Worm (Caenorhabditis elegans) whole organism, L2 larva: ENCODE results near the gene mam-5.

Experiments
- Y55F3AM.14 ChIP-seq: fragments of 200-800 bp; sonication (Bioruptor generic); optimal IDR thresholded peaks from 2 replicates; lab custom pipeline; 2018; ENCODE audit warnings: mild to moderate bottlenecking, missing genetic modification characterization, missing compliant biosample characterization
- ZK546.5 ChIP-seq: sonication (generic microtip); optimal IDR thresholded peaks from 2 replicates; lab custom pipeline; 2017; ENCODE audit warnings: missing biosample characterization, missing genetic modification characterization
- alr-1 ChIP-seq: fragments of 150-350 bp; optimal IDR thresholded peaks from 2 replicates; lab custom pipeline; 2014; ENCODE audit warnings: missing biosample characterization, missing genetic modification characterization
- aly-2 ChIP-seq: fragments of 150-350 bp; optimal IDR thresholded peaks from 2 replicates; lab custom pipeline; 2014; ENCODE audit warnings: missing biosample characterization, missing genetic modification characterization
- blmp-1 ChIP-seq: sonication (generic microtip); optimal IDR thresholded peaks from 2 replicates; lab custom pipeline; 2017; ENCODE audit warnings: missing genetic modification characterization, mild to moderate bottlenecking, missing compliant biosample characterization, antibody characterized with exemption, moderate library complexity; ENCODE audit not compliant: insufficient read depth
- dmd-4 ChIP-seq: sonication (generic microtip); optimal IDR thresholded peaks from 2 replicates; lab custom pipeline; 2017; ENCODE audit warnings: missing biosample characterization, missing genetic modification characterization
- egl-27 ChIP-seq: sonication (generic microtip); optimal IDR thresholded peaks from 3 replicates; lab custom pipeline; 2017; ENCODE audit warnings: missing biosample characterization, missing genetic modification reagents, missing genetic modification characterization
- elt-1 ChIP-seq: fragments of 150-350 bp; optimal IDR thresholded peaks from 2 replicates; lab custom pipeline; 2014; ENCODE audit warnings: missing biosample characterization, missing genetic modification characterization
- elt-3 ChIP-seq: sonication (generic microtip); optimal IDR thresholded peaks from 2 replicates; lab custom pipeline; 2017; ENCODE audit warnings: missing biosample characterization, missing genetic modification characterization
- fos-1 ChIP-seq: fragments of 150-350 bp; optimal IDR thresholded peaks from 2 replicates; lab custom pipeline; 2014; ENCODE audit warnings: missing biosample characterization, missing genetic modification characterization
- lin-11 ChIP-seq: fragments of 150-350 bp; sonication (generic microtip); optimal IDR thresholded peaks from 2 replicates; lab custom pipeline; 2014; ENCODE audit warnings: missing biosample characterization, missing genetic modification characterization, inconsistent platforms, mixed read lengths
- lin-13 ChIP-seq: fragments of 150-350 bp; optimal IDR thresholded peaks from 2 replicates; lab custom pipeline; 2014; ENCODE audit warnings: missing biosample characterization, missing genetic modification reagents, missing genetic modification characterization
- lsy-2 ChIP-seq, 2 experiments: fragments of 150-350 bp in 1 of 2; sonication (generic microtip) in 1 of 2; optimal IDR thresholded peaks; 2 replicates each; lab custom pipeline; 2014 to 2017; ENCODE audit warnings: missing biosample characterization in 2 of 2, missing genetic modification characterization in 2 of 2
- mab-5 ChIP-seq: fragments of 150-350 bp; optimal IDR thresholded peaks from 2 replicates; lab custom pipeline; 2014; ENCODE audit warnings: missing biosample characterization, missing genetic modification characterization
- mbf-1 ChIP-seq: sonication (generic microtip); optimal IDR thresholded peaks from 2 replicates; lab custom pipeline; 2017; ENCODE audit warnings: missing biosample characterization, missing genetic modification characterization
- nhr-10 ChIP-seq: sonication (generic microtip); optimal IDR thresholded peaks from 2 replicates; lab custom pipeline; 2017; ENCODE audit warnings: missing biosample characterization, missing genetic modification characterization
- nhr-11 ChIP-seq: fragments of 150-350 bp; optimal IDR thresholded peaks from 2 replicates; lab custom pipeline; 2014; ENCODE audit warnings: missing biosample characterization, missing genetic modification characterization
- nhr-12 ChIP-seq: fragments of 150-350 bp; optimal IDR thresholded peaks from 2 replicates; lab custom pipeline; 2014; ENCODE audit warnings: missing biosample characterization, missing genetic modification characterization
- nhr-129 ChIP-seq: fragments of 150-350 bp; optimal IDR thresholded peaks from 2 replicates; lab custom pipeline; 2014; ENCODE audit warnings: missing biosample characterization, missing genetic modification characterization
- nhr-21 ChIP-seq: fragments of 150-350 bp; optimal IDR thresholded peaks from 2 replicates; lab custom pipeline; 2014; ENCODE audit warnings: missing biosample characterization, missing genetic modification characterization
- nhr-23 ChIP-seq: fragments of 150-350 bp; optimal IDR thresholded peaks from 2 replicates; lab custom pipeline; 2014; ENCODE audit warnings: missing biosample characterization, missing genetic modification reagents, missing genetic modification characterization
- nhr-237 ChIP-seq: fragments of 150-350 bp; optimal IDR thresholded peaks from 2 replicates; lab custom pipeline; 2014; ENCODE audit warnings: missing biosample characterization, missing genetic modification characterization
- nhr-6 ChIP-seq: fragments of 150-350 bp; optimal IDR thresholded peaks from 2 replicates; lab custom pipeline; 2014; ENCODE audit warnings: missing biosample characterization, missing genetic modification characterization
- nhr-77 ChIP-seq: fragments of 150-350 bp; optimal IDR thresholded peaks from 2 replicates; lab custom pipeline; 2014; ENCODE audit warnings: missing biosample characterization, missing genetic modification characterization
- sem-4 ChIP-seq: fragments of 150-350 bp; optimal IDR thresholded peaks from 2 replicates; lab custom pipeline; 2014; ENCODE audit warnings: missing biosample characterization, missing genetic modification reagents, missing genetic modification characterization
- skn-1 ChIP-seq: sonication (generic microtip); optimal IDR thresholded peaks from 2 replicates; lab custom pipeline; 2017; ENCODE audit warnings: missing biosample characterization, missing genetic modification characterization
- sma-3 ChIP-seq: sonication (generic microtip); optimal IDR thresholded peaks from 2 replicates; lab custom pipeline; 2016; ENCODE audit warnings: missing genetic modification reagents, missing genetic modification characterization, missing compliant biosample characterization
- sma-9 ChIP-seq, 2 experiments: fragments of 150-350 bp in 1 of 2; sonication (generic microtip) in 1 of 2; optimal IDR thresholded peaks; 2 replicates each; lab custom pipeline; 2014 to 2016; ENCODE audit warnings: missing genetic modification characterization in 2 of 2, mild to moderate bottlenecking in 1 of 2, missing biosample characterization in 1 of 2, missing compliant biosample characterization in 1 of 2, missing genetic modification reagents in 1 of 2, moderate library complexity in 1 of 2
- unc-39 ChIP-seq: fragments of 150-350 bp; optimal IDR thresholded peaks from 2 replicates; lab custom pipeline; 2014; ENCODE audit warnings: missing biosample characterization, missing genetic modification characterization
- unc-55 ChIP-seq: fragments of 150-350 bp; sonication (generic microtip); optimal IDR thresholded peaks from 3 replicates; lab custom pipeline; 2014; ENCODE audit warnings: missing biosample characterization, missing genetic modification reagents, missing genetic modification characterization
- unc-62 ChIP-seq: fragments of 150-350 bp; optimal IDR thresholded peaks from 2 replicates; lab custom pipeline; 2014; ENCODE audit warnings: missing biosample characterization, missing genetic modification reagents, missing genetic modification characterization
- zag-1 ChIP-seq: fragments of 150-350 bp; optimal IDR thresholded peaks from 2 replicates; lab custom pipeline; 2014; ENCODE audit warnings: missing biosample characterization, missing genetic modification characterization
- ztf-1 ChIP-seq: fragments of 200-800 bp; sonication (Bioruptor generic); conservative IDR thresholded peaks from 2 replicates; pipeline ENCODE4 v1.3.6; 2022; ENCODE audit warnings: missing genetic modification characterization, missing compliant biosample characterization
- ztf-11 ChIP-seq: sonication (generic microtip); optimal IDR thresholded peaks from 2 replicates; lab custom pipeline; 2017; ENCODE audit warnings: missing biosample characterization, missing genetic modification characterization

mam-5 gene

DNA sequence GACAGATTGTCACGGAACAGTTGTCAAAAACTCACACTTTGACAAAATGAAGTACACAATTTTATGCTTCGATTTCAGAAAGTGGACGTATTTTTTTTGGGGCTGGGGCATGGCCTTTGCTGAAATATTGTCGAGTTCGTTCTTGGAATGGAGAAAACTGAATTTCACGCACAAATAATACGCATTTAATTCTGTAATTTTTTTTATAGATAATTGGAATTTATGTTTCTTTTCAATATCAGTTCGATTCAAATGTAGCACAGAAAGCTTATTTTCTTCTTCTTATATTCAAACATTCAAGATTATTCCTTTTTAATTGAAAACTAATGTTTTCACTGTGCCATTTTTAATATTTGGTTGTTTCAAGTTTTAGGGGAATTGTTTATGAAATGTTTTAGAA lies 7.9 kb downstream of the mam-5 start, which contains the start of gene T07C12.10:
T07C12.10 (minus strand) TSS at position 101 of the 400 bp plus-strand sequence.
- TF ChIP-seq alr-1 (tag; lab: Kevin White, UChicago) (no peak), blmp-1 (tag; lab: Kevin White, UChicago) (no peak), ZK546.5 (tag; lab: Kevin White, UChicago) (no peak), lin-11 (tag; lab: Kevin White, UChicago) (no peak), mab-5 (no peak), dmd-4 (tag; lab: Kevin White, UChicago) (no peak), ztf-11 (tag; lab: Kevin White, UChicago) (no peak), nhr-237 (no peak), unc-39 (tag; lab: Kevin White, UChicago) (no peak)

DNA sequence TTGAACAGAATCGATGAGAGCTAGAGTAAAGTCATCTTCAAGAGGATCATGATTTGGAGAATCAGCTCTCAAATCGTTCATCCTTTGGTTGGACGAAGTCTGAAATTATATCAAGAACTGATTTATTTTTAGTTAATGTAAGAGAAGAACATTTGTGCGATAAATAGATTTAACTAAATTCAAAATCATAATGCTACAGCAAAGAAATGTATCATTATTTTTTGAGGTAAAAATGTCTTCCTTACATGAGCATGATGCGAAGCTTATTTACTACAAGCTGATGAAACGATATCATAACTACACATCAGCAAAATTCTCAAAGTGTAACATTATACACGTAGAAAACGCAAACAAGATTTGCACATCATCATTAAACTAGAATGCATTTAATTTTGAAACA lies 9.9 kb downstream of the mam-5 start, which contains the start of gene madf-4:
madf-4 (minus strand) TSS at position 101 of the 400 bp plus-strand sequence.
- TF ChIP-seq sem-4 (tag; lab: Kevin White, UChicago) (no peak), zag-1 (tag; lab: Kevin White, UChicago) (no peak), fos-1 (no peak), ztf-1 (GFP tag; lab: Robert Waterston, UW) (no peak), nhr-237 (no peak), mbf-1 (no peak), lsy-2 (tag; optimal IDR thresholded peaks at IDR 0.05; lab: Kevin White, UChicago) (no peak), aly-2 (tag; lab: Kevin White, UChicago) (no peak), nhr-6 (tag; lab: Kevin White, UChicago) (no peak), alr-1 (tag; lab: Kevin White, UChicago) (no peak), skn-1 (tag; lab: Kevin White, UChicago) (no peak), nhr-11 (tag; lab: Kevin White, UChicago) (no peak), nhr-21 (no peak), unc-62 (GFP tag; lab: Kevin White, UChicago) (no peak), Y55F3AM.14 (no peak), nhr-129 (tag; lab: Kevin White, UChicago) (no peak)

DNA sequence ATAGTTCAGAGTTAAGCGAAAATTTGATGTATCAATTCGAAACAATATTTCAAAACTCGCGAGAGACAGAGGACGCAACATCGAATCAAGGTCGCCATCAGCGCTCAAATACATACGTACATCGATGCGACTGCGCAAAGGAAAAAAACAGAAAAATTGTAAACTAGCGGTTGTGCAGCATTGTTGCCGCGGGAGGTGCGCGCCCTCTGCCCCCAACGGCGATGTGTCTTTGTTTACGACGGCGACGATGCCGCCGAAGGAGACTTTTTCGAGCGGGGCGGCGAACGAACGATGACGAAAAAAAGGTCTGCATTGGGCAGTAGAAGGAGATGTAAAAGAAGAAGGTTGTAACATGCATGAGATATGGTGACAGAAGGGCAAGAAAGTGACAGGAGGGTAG lies 10.4 kb downstream of the mam-5 start:
- TF ChIP-seq nhr-77 (no peak), unc-39 (tag; lab: Kevin White, UChicago) (no peak), sma-3 (GFP tag; lab: Kevin White, UChicago) (no peak), ztf-11 (tag; lab: Kevin White, UChicago) (no peak), nhr-23 (no peak), skn-1 (tag; lab: Kevin White, UChicago) (no peak), alr-1 (tag; lab: Kevin White, UChicago) (no peak), sma-9 (GFP tag; optimal IDR thresholded peaks at IDR 0.05; lab: Kevin White, UChicago) (no peak), sma-9 (tag; optimal IDR thresholded peaks at IDR 0.05; lab: Kevin White, UChicago) (no peak), Y55F3AM.14 (no peak), ztf-1 (GFP tag; lab: Robert Waterston, UW) (no peak), elt-3 (tag; lab: Kevin White, UChicago) (no peak), egl-27 (tag; lab: Kevin White, UChicago) (no peak), lin-13 (no peak), mab-5 (no peak), aly-2 (tag; lab: Kevin White, UChicago) (no peak), nhr-11 (tag; lab: Kevin White, UChicago) (no peak)

DNA sequence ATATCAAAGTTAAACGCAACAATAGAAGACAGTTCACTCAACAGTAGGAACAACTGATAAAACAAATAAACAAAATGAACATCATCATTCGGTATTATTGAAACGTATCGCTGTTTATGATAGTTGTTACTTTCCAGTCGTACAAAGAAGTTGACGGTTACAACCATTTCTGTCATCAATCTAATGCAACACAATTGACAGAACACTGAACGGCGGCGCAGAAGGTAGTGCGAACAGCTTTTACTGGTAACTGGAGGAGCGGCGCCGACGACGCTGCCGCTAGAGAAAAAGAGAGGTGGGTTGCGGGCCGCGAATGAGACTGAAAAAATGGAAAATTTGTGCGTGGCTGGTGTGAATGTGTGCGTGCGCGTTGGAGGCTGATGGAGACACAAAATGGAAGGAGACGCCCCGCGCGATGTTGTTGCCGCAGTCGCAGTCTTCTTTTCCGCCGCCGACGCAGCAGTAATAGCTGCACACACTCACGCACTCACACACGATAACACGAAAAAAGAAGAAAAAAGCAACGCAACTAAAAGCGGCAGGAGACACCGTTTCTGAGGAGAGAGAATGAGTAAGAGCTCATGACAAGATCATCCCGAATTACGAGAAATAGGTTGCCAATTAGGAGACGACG lies 11.8 kb downstream of the mam-5 start:
- TF ChIP-seq unc-62 (GFP tag; lab: Kevin White, UChicago) (no peak), unc-55 (peak; percentile 34)

DNA sequence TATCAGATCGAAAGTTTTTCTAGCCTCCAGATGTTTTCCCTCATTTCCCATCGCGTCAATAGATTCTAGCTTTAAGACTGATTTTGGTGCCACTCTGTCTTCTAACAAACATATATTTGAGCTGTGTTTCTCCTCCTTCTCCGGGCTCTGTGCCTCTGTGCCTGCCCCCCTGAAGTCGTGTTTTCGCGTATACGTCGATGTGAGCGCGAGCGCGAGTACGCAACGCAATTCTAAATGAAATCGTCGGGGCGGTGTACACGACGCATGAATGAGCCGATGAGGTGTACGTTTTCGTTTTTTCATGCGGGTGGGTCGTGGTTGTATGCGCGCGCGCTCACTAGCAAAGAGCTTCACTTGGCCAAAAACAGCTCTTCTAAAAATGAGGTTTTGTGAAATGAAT lies 13.4 kb downstream of the mam-5 start:
- TF ChIP-seq aly-2 (tag; lab: Kevin White, UChicago) (no peak), ztf-11 (tag; lab: Kevin White, UChicago) (no peak), mbf-1 (no peak), nhr-11 (tag; lab: Kevin White, UChicago) (no peak), elt-1 (no peak), nhr-12 (tag; lab: Kevin White, UChicago) (no peak), nhr-77 (no peak), ztf-1 (GFP tag; lab: Robert Waterston, UW) (no peak), zag-1 (tag; lab: Kevin White, UChicago) (no peak), sma-3 (GFP tag; lab: Kevin White, UChicago) (no peak), unc-39 (tag; lab: Kevin White, UChicago) (no peak), nhr-10 (tag; lab: Kevin White, UChicago) (no peak), alr-1 (tag; lab: Kevin White, UChicago) (no peak), fos-1 (no peak)
